Worm (Caenorhabditis elegans): ENCODE measurements around the gene Y73F8A.1159.

The Y73F8A.1159 gene

DNA sequence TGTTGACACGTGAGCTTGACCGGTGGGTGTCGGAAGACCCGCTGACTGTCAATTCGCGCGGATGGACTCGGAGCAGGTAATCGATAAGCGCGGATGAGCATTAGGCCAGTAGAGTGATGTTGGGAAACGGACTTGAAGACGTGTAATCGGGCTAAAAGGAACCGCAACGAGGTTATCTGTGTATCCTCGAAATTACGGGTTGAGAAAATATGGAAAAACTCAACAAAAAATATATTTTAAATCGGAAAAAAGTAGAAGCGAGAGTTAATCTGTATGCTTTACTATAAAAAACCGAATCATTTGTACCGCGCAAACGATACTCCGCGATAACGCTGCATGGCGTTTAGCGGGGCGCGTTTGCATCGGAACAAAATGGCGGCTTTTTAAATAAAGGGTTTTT is at the start of gene Y73F8A.1159:
Y73F8A.1159 (minus strand) TSS at position 101 of the 400 bp plus-strand sequence.
- no peak for TF ChIP-seq F13C5.2 (tag; optimal IDR thresholded peaks at IDR 0.05)
- TF ChIP-seq B0310.2 (tag; optimal IDR thresholded peaks at IDR 0.05) = no peak
- TF ChIP-seq ceh-13 (GFP tag; optimal IDR thresholded peaks at IDR 0.05) = no peak
- TF ChIP-seq pes-1 (GFP tag; IDR thresholded peaks at IDR 0.05) = no peak
- no peak for TF ChIP-seq tra-4 (tag; optimal IDR thresholded peaks at IDR 0.05)

DNA sequence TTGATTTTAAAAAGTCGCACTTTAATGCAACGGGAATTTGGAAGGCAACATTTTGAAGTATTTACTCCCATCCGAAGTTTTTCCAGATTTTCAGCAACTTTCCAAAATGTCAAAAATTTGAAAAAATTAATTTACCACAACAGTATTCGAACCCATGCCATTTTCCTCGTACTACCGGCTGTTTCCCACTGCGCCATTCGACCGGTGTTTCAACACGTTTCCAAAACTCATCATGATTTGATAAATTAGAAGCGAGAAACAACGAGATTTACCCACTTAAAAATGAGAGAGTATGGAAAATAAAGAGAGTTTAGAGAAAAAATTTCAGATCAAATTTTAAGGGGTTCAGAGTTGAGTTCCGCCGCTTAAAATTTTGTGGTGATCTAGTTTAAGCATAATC is 43.0 kb upstream of the Y73F8A.1159 start:
- no peak for TF ChIP-seq F13C5.2 (tag; optimal IDR thresholded peaks at IDR 0.05)
- TF ChIP-seq ceh-36 (tag; optimal IDR thresholded peaks at IDR 0.05) = no peak
- TF ChIP-seq scrt-1 (GFP tag; IDR thresholded peaks at IDR 0.05) = no peak
- TF ChIP-seq hmbx-1 (tag; optimal IDR thresholded peaks at IDR 0.05) = no peak

DNA sequence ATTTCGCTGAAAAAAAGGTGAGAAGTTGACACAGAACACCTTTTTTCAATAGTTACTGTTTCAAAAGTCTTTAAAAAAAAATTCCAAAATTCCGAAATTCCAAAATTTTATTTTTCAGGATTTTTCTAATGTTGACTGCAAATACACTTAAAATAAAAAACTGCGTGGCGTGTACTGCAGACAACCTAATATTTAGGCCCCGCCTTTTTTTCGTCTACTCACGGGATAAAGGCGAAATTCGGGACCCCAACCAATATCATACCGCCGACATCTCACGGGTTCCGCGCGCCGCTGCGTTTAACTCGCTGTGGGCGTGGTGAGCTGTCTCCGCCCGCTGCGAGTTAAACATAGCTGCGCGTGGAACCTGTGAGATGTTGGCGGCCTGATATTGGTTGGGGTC is 11.7 kb upstream of the Y73F8A.1159 start:
- TF ChIP-seq aly-1 (tag; optimal IDR thresholded peaks at IDR 0.05) (no peak), sea-1 (GFP tag; conservative IDR thresholded peaks at IDR 0.05) (no peak), hmg-4 (GFP tag; optimal IDR thresholded peaks at IDR 0.05) (no peak), ceh-36 (tag; optimal IDR thresholded peaks at IDR 0.05) (no peak), hnd-1 (tag; optimal IDR thresholded peaks at IDR 0.05) (no peak), tra-4 (tag; optimal IDR thresholded peaks at IDR 0.05) (no peak), B0310.2 (tag; optimal IDR thresholded peaks at IDR 0.05) (no peak), hmbx-1 (tag; optimal IDR thresholded peaks at IDR 0.05) (no peak), tbx-11 (GFP tag; IDR thresholded peaks at IDR 0.05) (no peak), ama-1 (optimal IDR thresholded peaks at IDR 0.05) (no peak), F13C5.2 (tag; optimal IDR thresholded peaks at IDR 0.05) (no peak), pes-1 (GFP tag; IDR thresholded peaks at IDR 0.05) (no peak), ceh-13 (GFP tag; optimal IDR thresholded peaks at IDR 0.05) (no peak)

DNA sequence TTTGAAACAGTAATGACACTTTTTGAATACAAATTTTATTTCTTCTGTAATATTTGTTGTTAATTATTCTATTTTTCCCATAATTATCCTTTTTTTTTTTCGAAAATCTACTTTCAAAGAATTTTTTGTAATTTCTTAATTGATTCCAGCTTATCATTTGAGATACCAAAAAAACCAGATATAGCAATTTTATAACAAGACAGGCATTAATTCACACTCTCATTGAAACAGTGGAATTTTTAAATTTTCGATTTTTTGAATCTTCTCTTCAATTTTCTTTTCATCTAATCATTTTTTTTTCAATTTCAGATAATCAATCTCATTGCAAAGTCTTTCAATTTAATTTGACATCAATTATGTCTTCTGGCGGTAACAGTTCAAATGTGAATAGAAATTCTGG is 9.2 kb upstream of the Y73F8A.1159 start, which contains the start of gene nhr-5:
nhr-5 (plus strand) TSS at position 301 of the 400 bp plus-strand sequence.
- no peak for TF ChIP-seq ceh-13 (GFP tag; optimal IDR thresholded peaks at IDR 0.05)
- no peak for TF ChIP-seq B0310.2 (tag; optimal IDR thresholded peaks at IDR 0.05)
- TF ChIP-seq aly-1 (tag; optimal IDR thresholded peaks at IDR 0.05) = no peak
- TF ChIP-seq hmbx-1 (tag; optimal IDR thresholded peaks at IDR 0.05) = no peak
- no peak for TF ChIP-seq ets-7 (tag; optimal IDR thresholded peaks at IDR 0.05)
- no peak for TF ChIP-seq hnd-1 (tag; optimal IDR thresholded peaks at IDR 0.05)
- TF ChIP-seq scrt-1 (GFP tag; IDR thresholded peaks at IDR 0.05) = no peak
- no peak for TF ChIP-seq ceh-36 (tag; optimal IDR thresholded peaks at IDR 0.05)
- TF ChIP-seq hmg-4 (GFP tag; optimal IDR thresholded peaks at IDR 0.05) = no peak
- TF ChIP-seq tra-4 (tag; optimal IDR thresholded peaks at IDR 0.05) = no peak
- TF ChIP-seq F13C5.2 (tag; optimal IDR thresholded peaks at IDR 0.05) = no peak
- TF ChIP-seq tbx-37 (GFP tag; conservative IDR thresholded peaks at IDR 0.05) = no peak
- no peak for TF ChIP-seq sea-1 (GFP tag; conservative IDR thresholded peaks at IDR 0.05)
- no peak for TF ChIP-seq flt-1 (GFP tag; IDR thresholded peaks at IDR 0.05)
- TF ChIP-seq pes-1 (GFP tag; IDR thresholded peaks at IDR 0.05) = no peak
- no peak for TF ChIP-seq ama-1 (optimal IDR thresholded peaks at IDR 0.05)

DNA sequence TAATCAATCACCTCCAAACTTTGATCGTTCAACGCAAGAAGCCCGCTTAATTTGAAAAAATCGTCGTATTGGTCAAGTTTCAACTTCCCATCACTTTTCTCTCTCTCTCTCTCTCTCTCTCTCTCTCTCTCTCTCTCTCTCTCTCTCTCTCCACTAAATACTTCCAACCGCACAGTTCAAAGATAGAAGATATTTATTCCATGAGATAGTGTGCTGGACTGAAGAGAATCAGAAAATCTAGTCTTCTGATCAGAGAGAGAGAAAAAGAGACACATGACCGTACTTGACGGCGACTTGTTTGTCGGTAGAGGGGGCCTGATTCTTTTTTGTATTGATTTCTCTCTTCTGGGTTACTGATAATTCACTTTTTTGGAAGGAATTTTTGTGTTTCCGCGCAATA is 7.8 kb upstream of the Y73F8A.1159 start:
- TF ChIP-seq hmg-4 (GFP tag; optimal IDR thresholded peaks at IDR 0.05) = no peak
- no peak for TF ChIP-seq ets-7 (tag; optimal IDR thresholded peaks at IDR 0.05)
- no peak for TF ChIP-seq hnd-1 (tag; optimal IDR thresholded peaks at IDR 0.05)
- TF ChIP-seq sea-1 (GFP tag; conservative IDR thresholded peaks at IDR 0.05) = no peak
- TF ChIP-seq ama-1 (optimal IDR thresholded peaks at IDR 0.05) = no peak
- no peak for TF ChIP-seq tbx-37 (GFP tag; conservative IDR thresholded peaks at IDR 0.05)
- no peak for TF ChIP-seq aly-1 (tag; optimal IDR thresholded peaks at IDR 0.05)
- TF ChIP-seq scrt-1 (GFP tag; IDR thresholded peaks at IDR 0.05) = no peak

DNA sequence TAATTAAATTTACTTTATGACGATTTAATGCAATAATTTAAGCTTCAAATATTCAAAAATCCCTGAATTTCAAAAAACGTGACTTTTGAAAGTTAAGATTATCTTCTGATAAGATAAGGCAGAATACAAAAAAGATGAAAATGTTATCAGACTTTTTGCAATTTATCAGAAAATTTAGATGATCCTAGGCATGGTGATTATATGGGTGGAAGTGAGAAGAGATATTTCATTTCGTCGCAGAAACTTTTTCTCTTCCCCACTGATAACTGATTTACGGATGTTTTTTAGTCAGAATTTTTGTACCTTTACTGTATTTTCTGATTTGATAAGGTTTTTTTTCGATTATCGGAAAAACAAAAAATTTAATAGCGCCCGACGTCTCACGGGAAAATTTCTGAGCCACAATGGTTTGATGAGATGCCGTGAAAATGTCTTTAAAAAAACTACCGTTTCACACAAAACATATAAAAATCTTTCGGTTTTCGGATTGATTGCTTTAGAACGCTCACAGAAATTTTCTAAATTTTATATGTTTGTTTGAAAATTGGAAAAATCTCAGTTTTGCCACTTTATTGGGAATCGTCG is 4.5 kb upstream of the Y73F8A.1159 start:
- TF ChIP-seq sea-1 (GFP tag; conservative IDR thresholded peaks at IDR 0.05) (no peak), ets-7 (tag; optimal IDR thresholded peaks at IDR 0.05) (no peak), pes-1 (GFP tag; IDR thresholded peaks at IDR 0.05) (no peak), hmbx-1 (tag; optimal IDR thresholded peaks at IDR 0.05) (no peak), ama-1 (optimal IDR thresholded peaks at IDR 0.05) (no peak), tbx-37 (GFP tag; conservative IDR thresholded peaks at IDR 0.05) (no peak), ceh-13 (GFP tag; optimal IDR thresholded peaks at IDR 0.05) (no peak)

DNA sequence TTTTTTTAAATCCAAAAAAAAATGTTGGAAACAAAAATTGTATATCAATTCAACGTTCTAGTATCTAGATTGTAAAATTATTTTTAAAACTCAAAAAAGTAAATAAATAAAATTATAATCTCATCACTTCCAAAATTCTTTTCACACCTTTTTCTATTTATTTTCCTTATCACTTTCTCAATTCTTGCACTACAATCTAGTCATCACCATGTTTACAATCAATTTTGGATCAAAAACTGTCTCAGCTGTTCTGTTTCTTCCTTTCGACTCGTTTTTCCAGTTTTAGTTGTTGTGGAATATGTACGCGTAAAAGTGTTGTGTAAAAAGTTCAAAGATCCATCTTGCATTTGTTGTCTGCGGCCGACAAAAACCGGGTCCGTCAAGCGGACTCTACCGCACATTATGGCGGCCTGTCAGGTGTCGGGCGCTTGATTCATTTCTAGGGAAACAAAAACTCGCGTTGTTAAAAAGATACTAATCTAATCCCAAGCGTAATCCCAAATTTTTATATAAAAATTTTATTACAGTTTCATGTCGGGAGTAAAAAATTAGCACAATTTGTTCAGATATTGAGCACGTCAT is 3.8 kb upstream of the Y73F8A.1159 start:
- TF ChIP-seq tbx-37 (GFP tag; conservative IDR thresholded peaks at IDR 0.05) = no peak
- TF ChIP-seq ceh-13 (GFP tag; optimal IDR thresholded peaks at IDR 0.05) = no peak
- TF ChIP-seq tra-4 (tag; optimal IDR thresholded peaks at IDR 0.05) = no peak
- no peak for TF ChIP-seq hnd-1 (tag; optimal IDR thresholded peaks at IDR 0.05)
- no peak for TF ChIP-seq hmg-4 (GFP tag; optimal IDR thresholded peaks at IDR 0.05)
- TF ChIP-seq sea-1 (GFP tag; conservative IDR thresholded peaks at IDR 0.05) = no peak
- no peak for TF ChIP-seq flt-1 (GFP tag; IDR thresholded peaks at IDR 0.05)
- no peak for TF ChIP-seq aly-1 (tag; optimal IDR thresholded peaks at IDR 0.05)
- no peak for TF ChIP-seq B0310.2 (tag; optimal IDR thresholded peaks at IDR 0.05)
- no peak for TF ChIP-seq ama-1 (optimal IDR thresholded peaks at IDR 0.05)
- TF ChIP-seq ceh-36 (tag; optimal IDR thresholded peaks at IDR 0.05) = no peak

DNA sequence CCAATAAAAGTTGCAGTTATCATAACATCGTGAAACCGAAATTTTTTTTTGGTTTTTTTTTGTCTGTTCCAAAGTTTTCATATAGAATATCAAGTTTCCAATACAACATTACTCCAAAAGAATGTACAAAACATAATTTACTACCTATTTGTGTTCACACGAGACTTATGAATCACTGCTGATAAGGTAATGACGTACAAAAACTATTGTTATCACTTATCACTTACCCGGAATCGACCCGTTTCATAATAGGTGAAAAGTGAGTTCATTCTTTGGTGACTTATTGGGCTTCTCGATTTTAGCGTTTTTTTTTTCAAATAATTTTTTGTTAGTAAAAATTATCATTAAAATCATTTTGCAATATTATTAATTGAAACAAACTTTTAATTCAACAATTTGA is 2.4 kb upstream of the Y73F8A.1159 start:
- TF ChIP-seq pes-1 (GFP tag; IDR thresholded peaks at IDR 0.05) = no peak
- TF ChIP-seq ets-7 (tag; optimal IDR thresholded peaks at IDR 0.05) = no peak
- no peak for TF ChIP-seq ceh-13 (GFP tag; optimal IDR thresholded peaks at IDR 0.05)
- TF ChIP-seq sea-1 (GFP tag; conservative IDR thresholded peaks at IDR 0.05) = no peak
- no peak for TF ChIP-seq ama-1 (optimal IDR thresholded peaks at IDR 0.05)
- TF ChIP-seq tbx-11 (GFP tag; IDR thresholded peaks at IDR 0.05) = no peak
- TF ChIP-seq scrt-1 (GFP tag; IDR thresholded peaks at IDR 0.05) = no peak
- TF ChIP-seq tra-4 (tag; optimal IDR thresholded peaks at IDR 0.05) = no peak
- TF ChIP-seq F13C5.2 (tag; optimal IDR thresholded peaks at IDR 0.05) = no peak
- no peak for TF ChIP-seq hmg-4 (GFP tag; optimal IDR thresholded peaks at IDR 0.05)
- TF ChIP-seq flt-1 (GFP tag; IDR thresholded peaks at IDR 0.05) = no peak
- no peak for TF ChIP-seq hmbx-1 (tag; optimal IDR thresholded peaks at IDR 0.05)
- TF ChIP-seq B0310.2 (tag; optimal IDR thresholded peaks at IDR 0.05) = no peak
- TF ChIP-seq aly-1 (tag; optimal IDR thresholded peaks at IDR 0.05) = no peak
- TF ChIP-seq hnd-1 (tag; optimal IDR thresholded peaks at IDR 0.05) = no peak
- TF ChIP-seq tbx-37 (GFP tag; conservative IDR thresholded peaks at IDR 0.05) = no peak
- TF ChIP-seq ceh-36 (tag; optimal IDR thresholded peaks at IDR 0.05) = no peak
